Fruit fly (Drosophila melanogaster) S2 (cell line): ENCODE data around the gene CG15202.

Experiments
- CG8478 ChIP-seq: fragments of >200 bp; optimal IDR thresholded peaks from 2 replicates; lab custom pipeline; 2018
- CTCF ChIP-seq, 2 experiments: fragments of >200 bp; optimal IDR thresholded peaks; 2 replicates each; lab custom pipeline; 2018

- TF ChIP-seq CTCF (optimal IDR thresholded peaks at IDR 0.05; lab: Kevin White, UChicago) (no peak), CG8478 (lab: Kevin White, UChicago) (no peak)
These were observed 18.1 kb upstream of the CG15202 start, which contains the start of gene CG11122 for dm6 chrX:11124126-11124748.
